Worm (Caenorhabditis elegans) whole organism, L2 larva: ENCODE data around the gene mlc-5.

Source experiments
- F13H6.1 ChIP-seq: sonication (generic microtip); optimal IDR thresholded peaks from 2 replicates; lab custom pipeline; 2016; ENCODE audit warnings: missing genetic modification characterization, missing compliant biosample characterization
- R02D3.7 ChIP-seq: fragments of 150-350 bp; optimal IDR thresholded peaks from 2 replicates; lab custom pipeline; 2014; ENCODE audit warnings: missing biosample characterization, missing genetic modification characterization
- ZK546.5 ChIP-seq: sonication (generic microtip); optimal IDR thresholded peaks from 2 replicates; lab custom pipeline; 2017; ENCODE audit warnings: missing biosample characterization, missing genetic modification characterization
- aly-2 ChIP-seq: fragments of 150-350 bp; optimal IDR thresholded peaks from 2 replicates; lab custom pipeline; 2014; ENCODE audit warnings: missing biosample characterization, missing genetic modification characterization
- ama-1 ChIP-seq: fragments of 150-350 bp; optimal IDR thresholded peaks from 2 replicates; lab custom pipeline; 2018; ENCODE audit warnings: inconsistent platforms
- blmp-1 ChIP-seq: sonication (generic microtip); optimal IDR thresholded peaks from 2 replicates; lab custom pipeline; 2017; ENCODE audit warnings: missing genetic modification characterization, mild to moderate bottlenecking, missing compliant biosample characterization, antibody characterized with exemption, moderate library complexity; ENCODE audit not compliant: insufficient read depth
- ceh-82 ChIP-seq: fragments of 150-350 bp; optimal IDR thresholded peaks from 2 replicates; lab custom pipeline; 2014; ENCODE audit warnings: missing biosample characterization, missing genetic modification characterization
- dmd-4 ChIP-seq: sonication (generic microtip); optimal IDR thresholded peaks from 2 replicates; lab custom pipeline; 2017; ENCODE audit warnings: missing biosample characterization, missing genetic modification characterization
- egl-27 ChIP-seq: sonication (generic microtip); optimal IDR thresholded peaks from 3 replicates; lab custom pipeline; 2017; ENCODE audit warnings: missing biosample characterization, missing genetic modification reagents, missing genetic modification characterization
- elt-1 ChIP-seq: fragments of 150-350 bp; optimal IDR thresholded peaks from 2 replicates; lab custom pipeline; 2014; ENCODE audit warnings: missing biosample characterization, missing genetic modification characterization
- fos-1 ChIP-seq: fragments of 150-350 bp; optimal IDR thresholded peaks from 2 replicates; lab custom pipeline; 2014; ENCODE audit warnings: missing biosample characterization, missing genetic modification characterization
- gmeb-1 ChIP-seq: fragments of 150-350 bp; optimal IDR thresholded peaks from 2 replicates; lab custom pipeline; 2014; ENCODE audit warnings: missing biosample characterization, missing genetic modification characterization
- lin-11 ChIP-seq: fragments of 150-350 bp; sonication (generic microtip); optimal IDR thresholded peaks from 2 replicates; lab custom pipeline; 2014; ENCODE audit warnings: missing biosample characterization, missing genetic modification characterization, inconsistent platforms, mixed read lengths
- lin-13 ChIP-seq: fragments of 150-350 bp; optimal IDR thresholded peaks from 2 replicates; lab custom pipeline; 2014; ENCODE audit warnings: missing biosample characterization, missing genetic modification reagents, missing genetic modification characterization
- lsy-2 ChIP-seq, 2 experiments: fragments of 150-350 bp in 1 of 2; sonication (generic microtip) in 1 of 2; optimal IDR thresholded peaks; 2 replicates each; lab custom pipeline; 2014 to 2017; ENCODE audit warnings: missing biosample characterization in 2 of 2, missing genetic modification characterization in 2 of 2
- mbf-1 ChIP-seq: sonication (generic microtip); optimal IDR thresholded peaks from 2 replicates; lab custom pipeline; 2017; ENCODE audit warnings: missing biosample characterization, missing genetic modification characterization
- mdl-1 ChIP-seq, 2 experiments: fragments of 150-350 bp in 1 of 2; sonication (generic microtip) in 1 of 2; optimal IDR thresholded peaks; 2 replicates each; lab custom pipeline; 2017; ENCODE audit warnings: missing biosample characterization in 2 of 2, missing genetic modification characterization in 2 of 2
- nhr-10 ChIP-seq: sonication (generic microtip); optimal IDR thresholded peaks from 2 replicates; lab custom pipeline; 2017; ENCODE audit warnings: missing biosample characterization, missing genetic modification characterization
- nhr-12 ChIP-seq: fragments of 150-350 bp; optimal IDR thresholded peaks from 2 replicates; lab custom pipeline; 2014; ENCODE audit warnings: missing biosample characterization, missing genetic modification characterization
- nhr-129 ChIP-seq: fragments of 150-350 bp; optimal IDR thresholded peaks from 2 replicates; lab custom pipeline; 2014; ENCODE audit warnings: missing biosample characterization, missing genetic modification characterization
- nhr-21 ChIP-seq: fragments of 150-350 bp; optimal IDR thresholded peaks from 2 replicates; lab custom pipeline; 2014; ENCODE audit warnings: missing biosample characterization, missing genetic modification characterization
- nhr-23 ChIP-seq: fragments of 150-350 bp; optimal IDR thresholded peaks from 2 replicates; lab custom pipeline; 2014; ENCODE audit warnings: missing biosample characterization, missing genetic modification reagents, missing genetic modification characterization
- nhr-25 ChIP-seq: fragments of 150-350 bp; sonication (generic microtip); optimal IDR thresholded peaks from 3 replicates; lab custom pipeline; 2014; ENCODE audit warnings: missing biosample characterization, missing genetic modification characterization
- peb-1 ChIP-seq: fragments of 150-350 bp; optimal IDR thresholded peaks from 2 replicates; lab custom pipeline; 2014; ENCODE audit warnings: missing biosample characterization, missing genetic modification characterization
- sem-4 ChIP-seq: fragments of 150-350 bp; optimal IDR thresholded peaks from 2 replicates; lab custom pipeline; 2014; ENCODE audit warnings: missing biosample characterization, missing genetic modification reagents, missing genetic modification characterization
- skn-1 ChIP-seq: sonication (generic microtip); optimal IDR thresholded peaks from 2 replicates; lab custom pipeline; 2017; ENCODE audit warnings: missing biosample characterization, missing genetic modification characterization
- sma-3 ChIP-seq: sonication (generic microtip); optimal IDR thresholded peaks from 2 replicates; lab custom pipeline; 2016; ENCODE audit warnings: missing genetic modification reagents, missing genetic modification characterization, missing compliant biosample characterization
- sma-9 ChIP-seq, 2 experiments: fragments of 150-350 bp in 1 of 2; sonication (generic microtip) in 1 of 2; optimal IDR thresholded peaks; 2 replicates each; lab custom pipeline; 2014 to 2016; ENCODE audit warnings: missing genetic modification characterization in 2 of 2, mild to moderate bottlenecking in 1 of 2, missing biosample characterization in 1 of 2, missing compliant biosample characterization in 1 of 2, missing genetic modification reagents in 1 of 2, moderate library complexity in 1 of 2
- snpc-4 ChIP-seq: fragments of 150-350 bp; optimal IDR thresholded peaks from 2 replicates; lab custom pipeline; 2014; ENCODE audit warnings: missing biosample characterization, missing genetic modification characterization
- unc-39 ChIP-seq: fragments of 150-350 bp; optimal IDR thresholded peaks from 2 replicates; lab custom pipeline; 2014; ENCODE audit warnings: missing biosample characterization, missing genetic modification characterization
- unc-55 ChIP-seq: fragments of 150-350 bp; sonication (generic microtip); optimal IDR thresholded peaks from 3 replicates; lab custom pipeline; 2014; ENCODE audit warnings: missing biosample characterization, missing genetic modification reagents, missing genetic modification characterization
- unc-62 ChIP-seq: fragments of 150-350 bp; optimal IDR thresholded peaks from 2 replicates; lab custom pipeline; 2014; ENCODE audit warnings: missing biosample characterization, missing genetic modification reagents, missing genetic modification characterization
- zag-1 ChIP-seq: fragments of 150-350 bp; optimal IDR thresholded peaks from 2 replicates; lab custom pipeline; 2014; ENCODE audit warnings: missing biosample characterization, missing genetic modification characterization
- ztf-1 ChIP-seq: fragments of 200-800 bp; sonication (Bioruptor generic); conservative IDR thresholded peaks from 2 replicates; pipeline ENCODE4 v1.3.6; 2022; ENCODE audit warnings: missing genetic modification characterization, missing compliant biosample characterization
- ztf-4 ChIP-seq: fragments of 150-350 bp; optimal IDR thresholded peaks from 2 replicates; lab custom pipeline; 2014; ENCODE audit warnings: missing biosample characterization, missing genetic modification characterization

mlc-5 gene

DNA sequence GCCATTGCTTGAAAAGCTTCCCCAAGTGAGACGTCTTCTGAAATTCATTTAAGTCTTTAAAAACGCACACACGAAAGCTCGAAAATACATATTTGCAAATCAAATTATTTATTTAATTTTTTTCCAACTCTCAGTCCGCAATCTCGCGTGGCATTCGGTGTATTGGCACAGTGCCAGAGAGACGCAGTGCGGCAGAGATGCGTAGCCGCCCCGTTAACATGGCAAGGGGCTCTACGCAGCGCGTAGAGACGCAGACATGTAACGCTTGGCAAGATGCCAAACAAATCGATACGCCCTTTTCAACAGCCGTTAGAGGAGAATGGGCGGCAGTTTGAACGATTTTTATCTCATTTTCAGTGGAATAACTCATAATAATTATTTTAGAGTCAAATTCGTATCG is 20.4 kb downstream of the mlc-5 start, which contains the start of the genes drr-2 and set-16 (continued):
- peak; percentile 36 for TF ChIP-seq elt-1 (tag; lab: Kevin White, UChicago)
- peak; percentile 94 for TF ChIP-seq nhr-10 (tag; lab: Kevin White, UChicago)
- no peak for TF ChIP-seq aly-2 (tag; lab: Kevin White, UChicago)
- peak; percentile 98 for TF ChIP-seq fos-1 (tag; lab: Kevin White, UChicago)
- peak; percentile 36 for TF ChIP-seq dmd-4 (tag; lab: Kevin White, UChicago)
- TF ChIP-seq peb-1: no peak
- TF ChIP-seq unc-62 (GFP tag; lab: Kevin White, UChicago): peak; percentile 88
- peak; percentile 99 for TF ChIP-seq lin-13 (GFP tag; lab: Kevin White, UChicago)
- TF ChIP-seq nhr-129 (tag; lab: Kevin White, UChicago): peak; percentile 95
- TF ChIP-seq snpc-4 (tag; lab: Kevin White, UChicago): peak; percentile 90
- TF ChIP-seq F13H6.1 (tag; lab: Kevin White, UChicago): peak; percentile 99
- peak; percentile 96 to 98 for TF ChIP-seq lsy-2 (tag; optimal IDR thresholded peaks at IDR 0.05; lab: Kevin White, UChicago)
- TF ChIP-seq lin-11 (tag; lab: Kevin White, UChicago): peak; percentile 99
- TF ChIP-seq ztf-4 (tag; lab: Kevin White, UChicago): peak; percentile 97
- peak; percentile 97 for TF ChIP-seq zag-1 (tag; lab: Kevin White, UChicago)
- peak; percentile 99 for TF ChIP-seq nhr-25
- peak; percentile 97 for TF ChIP-seq sma-9 (GFP tag; optimal IDR thresholded peaks at IDR 0.05; lab: Kevin White, UChicago)
- TF ChIP-seq sma-9 (tag; optimal IDR thresholded peaks at IDR 0.05; lab: Kevin White, UChicago): no peak
- TF ChIP-seq R02D3.7 (tag; lab: Kevin White, UChicago): peak; percentile 79
- TF ChIP-seq ama-1 (lab: Kevin White, UChicago): peak; percentile 68

DNA sequence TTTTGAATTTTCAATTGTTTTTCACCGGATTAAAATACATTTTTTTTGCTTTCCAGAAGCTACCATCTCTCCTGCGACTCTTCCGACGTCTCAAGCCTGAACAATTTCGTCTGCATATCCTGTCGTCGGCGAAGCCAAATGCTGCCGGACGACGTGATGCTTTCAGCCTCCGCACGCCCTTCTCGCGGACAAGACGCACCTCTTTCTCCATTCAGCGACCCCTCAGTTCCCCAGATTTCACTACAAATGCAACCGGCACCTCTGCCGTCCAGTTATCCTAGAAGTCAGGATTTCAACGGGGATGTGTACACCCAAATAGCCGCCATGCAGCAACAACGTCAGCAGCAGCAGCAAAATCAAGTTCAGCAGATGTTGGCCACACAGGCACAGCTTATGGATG is 21.2 kb downstream of the mlc-5 start:
- no peak for TF ChIP-seq F13H6.1 (tag; lab: Kevin White, UChicago)
- no peak for TF ChIP-seq nhr-10 (tag; lab: Kevin White, UChicago)
- TF ChIP-seq mdl-1 (tag; optimal IDR thresholded peaks at IDR 0.05; lab: Kevin White, UChicago): no peak
- no peak for TF ChIP-seq nhr-23 (tag; lab: Kevin White, UChicago)
- TF ChIP-seq elt-1 (tag; lab: Kevin White, UChicago): no peak
- TF ChIP-seq sma-9 (GFP tag; optimal IDR thresholded peaks at IDR 0.05; lab: Kevin White, UChicago): no peak
- no peak for TF ChIP-seq sma-9 (tag; optimal IDR thresholded peaks at IDR 0.05; lab: Kevin White, UChicago)

ce11 chrIII:13645885-13646488 is 22.9 kb downstream of the mlc-5 start:
- no peak for TF ChIP-seq lsy-2 (tag; optimal IDR thresholded peaks at IDR 0.05; lab: Kevin White, UChicago)
- no peak for TF ChIP-seq sem-4 (tag; lab: Kevin White, UChicago)
- no peak for TF ChIP-seq nhr-12 (tag; lab: Kevin White, UChicago)
- TF ChIP-seq skn-1 (tag; lab: Kevin White, UChicago): no peak
- no peak for TF ChIP-seq nhr-25
- TF ChIP-seq, all 48 proteins: peak for 0

ce11 chrIII:13648540-13648939 is 25.4 kb downstream of the mlc-5 start:
- TF ChIP-seq R02D3.7 (tag; lab: Kevin White, UChicago) (no peak), sma-9 (GFP tag; optimal IDR thresholded peaks at IDR 0.05; lab: Kevin White, UChicago) (no peak), sma-9 (tag; optimal IDR thresholded peaks at IDR 0.05; lab: Kevin White, UChicago) (no peak), sma-3 (GFP tag; lab: Kevin White, UChicago) (no peak), egl-27 (no peak), gmeb-1 (no peak), mbf-1 (tag; lab: Kevin White, UChicago) (no peak), ztf-4 (tag; lab: Kevin White, UChicago) (no peak), ztf-1 (no peak), blmp-1 (tag; lab: Kevin White, UChicago) (no peak), unc-39 (tag; lab: Kevin White, UChicago) (no peak)

DNA sequence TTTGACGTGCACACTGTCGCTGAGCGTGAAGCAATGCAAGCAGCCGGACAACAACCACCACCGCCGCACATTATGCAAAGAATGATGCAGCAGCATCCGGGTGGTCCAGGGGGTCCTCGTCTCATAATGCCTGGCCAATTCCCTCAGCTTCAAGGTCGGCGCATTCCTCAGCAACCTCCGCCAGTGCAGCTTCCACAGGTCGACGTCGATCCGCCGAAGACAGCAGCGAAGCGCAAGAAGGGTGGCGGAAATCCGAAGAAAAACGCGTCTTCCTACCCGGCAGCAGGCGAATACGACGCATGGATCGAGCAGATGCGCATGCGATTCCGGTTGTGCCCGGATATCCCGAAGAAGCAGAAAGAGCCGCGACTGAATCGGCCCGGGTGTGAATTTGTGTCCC is 28.3 kb downstream of the mlc-5 start:
- TF ChIP-seq aly-2 (tag; lab: Kevin White, UChicago) (no peak), unc-55 (no peak), ZK546.5 (tag; lab: Kevin White, UChicago) (no peak), egl-27 (no peak), ztf-1 (no peak), sem-4 (tag; lab: Kevin White, UChicago) (no peak), zag-1 (tag; lab: Kevin White, UChicago) (no peak), nhr-21 (tag; lab: Kevin White, UChicago) (no peak), nhr-10 (tag; lab: Kevin White, UChicago) (no peak), ceh-82 (no peak), sma-3 (GFP tag; lab: Kevin White, UChicago) (no peak), nhr-25 (no peak), nhr-12 (tag; lab: Kevin White, UChicago) (no peak), mbf-1 (tag; lab: Kevin White, UChicago) (no peak)
